Worm (Caenorhabditis elegans) whole organism, L1 larva: ENCODE measurements around the gene nhr-214.

ENCODE experiments used
- C04F5.9 ChIP-seq: sonication (generic microtip); optimal IDR thresholded peaks from 2 replicates; lab custom pipeline; 2016; ENCODE audit warnings: missing genetic modification characterization, missing compliant biosample characterization
- ama-1 ChIP-seq: fragments of 150-350 bp; optimal IDR thresholded peaks from 2 replicates; lab custom pipeline; 2014
- blmp-1 ChIP-seq: fragments of 150-350 bp; optimal IDR thresholded peaks from 2 replicates; lab custom pipeline; 2014; ENCODE audit warnings: missing biosample characterization, missing genetic modification characterization
- egl-27 ChIP-seq, 2 experiments: fragments of 150-350 bp in 1 of 2; sonication (generic microtip); optimal IDR thresholded peaks; 3 replicates each; lab custom pipeline; 2017 to 2018; ENCODE audit warnings: missing biosample characterization in 2 of 2, missing genetic modification characterization in 2 of 2, missing genetic modification reagents in 2 of 2
- elt-3 ChIP-seq, 6 experiments: fragments of 150-350 bp in 1 of 6; sonication (generic microtip); optimal IDR thresholded peaks; 2 replicates each; lab custom pipeline; 2017 to 2018; ENCODE audit warnings: missing biosample characterization in 6 of 6, missing genetic modification characterization in 6 of 6, inconsistent platforms in 1 of 6
- fos-1 ChIP-seq: fragments of 150-350 bp; optimal IDR thresholded peaks from 2 replicates; lab custom pipeline; 2014; ENCODE audit warnings: missing biosample characterization, missing genetic modification characterization
- lsy-2 ChIP-seq, 2 experiments: fragments of 150-350 bp; optimal IDR thresholded peaks; 2 replicates each; lab custom pipeline; 2014; ENCODE audit warnings: missing biosample characterization in 2 of 2, missing genetic modification characterization in 2 of 2
- mep-1 ChIP-seq: fragments of 150-350 bp; optimal IDR thresholded peaks from 2 replicates; lab custom pipeline; 2014; ENCODE audit warnings: missing biosample characterization, missing genetic modification characterization
- nhr-12 ChIP-seq: sonication (generic microtip); optimal IDR thresholded peaks from 2 replicates; lab custom pipeline; 2017; ENCODE audit warnings: missing biosample characterization, missing genetic modification characterization
- nhr-20 ChIP-seq: sonication (generic microtip); optimal IDR thresholded peaks from 2 replicates; lab custom pipeline; 2016; ENCODE audit warnings: mild to moderate bottlenecking, missing genetic modification characterization, missing compliant biosample characterization
- nhr-77 ChIP-seq: fragments of 150-350 bp; optimal IDR thresholded peaks from 2 replicates; lab custom pipeline; 2014; ENCODE audit warnings: missing biosample characterization, missing genetic modification characterization
- pax-3 ChIP-seq: fragments of 200-800 bp; sonication (Bioruptor generic); optimal IDR thresholded peaks from 2 replicates; lab custom pipeline; 2018; ENCODE audit warnings: mild to moderate bottlenecking, missing genetic modification characterization, moderate library complexity, missing compliant biosample characterization
- zag-1 ChIP-seq: fragments of 150-350 bp; optimal IDR thresholded peaks from 2 replicates; lab custom pipeline; 2014; ENCODE audit warnings: missing biosample characterization, missing genetic modification characterization
- ztf-4 ChIP-seq: fragments of 150-350 bp; optimal IDR thresholded peaks from 2 replicates; lab custom pipeline; 2014; ENCODE audit warnings: missing biosample characterization, missing genetic modification characterization

- TF ChIP-seq lsy-2 (tag; optimal IDR thresholded peaks at IDR 0.05; lab: Kevin White, UChicago) = peak; percentile 28 to 69
- no peak for TF ChIP-seq nhr-12 (tag; lab: Kevin White, UChicago)
- peak; percentile 75 for TF ChIP-seq nhr-20
- peak in 1 of 2 experiments; percentile 49 for TF ChIP-seq egl-27 (tag; optimal IDR thresholded peaks at IDR 0.05; lab: Kevin White, UChicago)
- TF ChIP-seq zag-1 (tag; lab: Kevin White, UChicago) = no peak
- peak; percentile 71 for TF ChIP-seq ztf-4
- peak; percentile 65 for TF ChIP-seq nhr-77 (tag; lab: Kevin White, UChicago)
- peak; percentile 42 for TF ChIP-seq fos-1 (tag; lab: Kevin White, UChicago)
- peak in 2 of 6 experiments; percentile 20 to 31 for TF ChIP-seq elt-3 (tag; optimal IDR thresholded peaks at IDR 0.05; lab: Kevin White, UChicago)
- TF ChIP-seq ama-1 (lab: Kevin White, UChicago) = peak; percentile 68
- TF ChIP-seq C04F5.9 (tag; lab: Kevin White, UChicago) = no peak
- TF ChIP-seq pax-3 (tag; lab: Kevin White, UChicago) = no peak
- peak; percentile 63 for TF ChIP-seq mep-1 (tag; lab: Kevin White, UChicago)
- TF ChIP-seq blmp-1 (tag; lab: Kevin White, UChicago) = peak; percentile 44
Measured at ce11 chrX:12664987-12665451, 36.8 kb downstream of the nhr-214 start.
